Worm (Caenorhabditis elegans) whole organism, L4/young adult: ENCODE measurements around the gene clec-185.

Experiments used
- W03F9.2 ChIP-seq: fragments of 150-350 bp; optimal IDR thresholded peaks from 2 replicates; lab custom pipeline; 2014; ENCODE audit warnings: missing biosample characterization, missing genetic modification characterization
- dao-5 ChIP-seq: sonication (generic microtip); optimal IDR thresholded peaks from 2 replicates; lab custom pipeline; 2016; ENCODE audit warnings: missing genotype, missing genetic modification characterization, moderate library complexity, missing compliant biosample characterization
- him-1 ChIP-seq: sonication (generic microtip); optimal IDR thresholded peaks from 2 replicates; lab custom pipeline; 2016; ENCODE audit warnings: missing genotype, missing genetic modification reagents, missing genetic modification characterization, missing compliant biosample characterization

DNA sequence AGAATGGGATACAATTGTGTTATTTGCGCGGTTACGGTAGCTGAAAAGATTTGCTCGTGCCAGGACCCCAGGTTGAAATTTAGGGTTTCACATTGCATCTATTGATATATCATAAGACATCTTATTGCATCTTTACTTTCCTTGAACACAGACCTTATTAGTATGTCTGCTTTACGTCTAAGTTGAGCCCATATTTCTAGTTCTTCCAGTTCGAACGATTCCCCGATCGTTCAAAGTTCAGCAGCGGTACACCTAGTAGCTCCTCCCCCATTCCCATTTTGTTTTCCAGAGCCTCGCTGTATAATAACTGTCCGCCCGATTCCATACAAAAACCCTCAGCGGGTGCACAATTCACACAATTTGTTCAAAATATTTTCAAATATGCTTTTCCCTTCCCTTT lies 3.3 kb downstream of the clec-185 start, which contains the start of gene C25G4.17:
- TF ChIP-seq W03F9.2 (tag; lab: Kevin White, UChicago): no peak
- TF ChIP-seq dao-5: no peak
- TF ChIP-seq him-1 (tag; lab: Kevin White, UChicago): no peak
